Worm (Caenorhabditis elegans) whole organism, late embryonic: ENCODE results near the gene hrg-2.

ENCODE experiments used
- C08G9.2 ChIP-seq: sonication (generic microtip); optimal IDR thresholded peaks from 2 replicates; lab custom pipeline; 2016; ENCODE audit warnings: mild to moderate bottlenecking, missing genetic modification characterization, moderate library complexity, missing compliant biosample characterization
- C38D4.7 ChIP-seq: fragments of 200-800 bp; sonication (Bioruptor generic); optimal IDR thresholded peaks from 2 replicates; lab custom pipeline; 2018; ENCODE audit warnings: mild to moderate bottlenecking, missing genetic modification characterization, moderate library complexity, missing compliant biosample characterization
- F13H6.1 ChIP-seq: sonication (generic microtip); optimal IDR thresholded peaks from 2 replicates; lab custom pipeline; 2016; ENCODE audit warnings: missing genetic modification characterization, missing compliant biosample characterization
- Y22D7AL.16 ChIP-seq: sonication (generic microtip); optimal IDR thresholded peaks from 2 replicates; lab custom pipeline; 2016; ENCODE audit warnings: missing genetic modification characterization, missing compliant biosample characterization
- ahr-1 ChIP-seq: sonication (generic microtip); optimal IDR thresholded peaks from 2 replicates; lab custom pipeline; 2016; ENCODE audit warnings: missing genetic modification characterization, missing compliant biosample characterization
- ama-1 ChIP-seq: fragments of 150-350 bp; optimal IDR thresholded peaks from 2 replicates; lab custom pipeline; 2014
- ceh-14 ChIP-seq: sonication (generic microtip); optimal IDR thresholded peaks from 2 replicates; lab custom pipeline; 2016; ENCODE audit warnings: missing genotype, missing genetic modification characterization, missing compliant biosample characterization
- ceh-19 ChIP-seq: fragments of 200-800 bp; sonication (Bioruptor generic); optimal IDR thresholded peaks from 2 replicates; lab custom pipeline; 2018; ENCODE audit warnings: mild to moderate bottlenecking, missing genetic modification characterization, missing compliant biosample characterization
- ceh-34 ChIP-seq: sonication (generic microtip); optimal IDR thresholded peaks from 2 replicates; lab custom pipeline; 2016; ENCODE audit warnings: mild to moderate bottlenecking, missing genetic modification characterization, missing compliant biosample characterization
- ceh-45 ChIP-seq: fragments of 200-800 bp; sonication (Bioruptor generic); IDR thresholded peaks from 2 replicates; pipeline ENCODE4 v1.3.6; 2022; ENCODE audit warnings: missing genetic modification reagents, missing genetic modification characterization, missing compliant biosample characterization
- ceh-48 ChIP-seq: sonication (generic microtip); optimal IDR thresholded peaks from 2 replicates; lab custom pipeline; 2016; ENCODE audit warnings: missing genetic modification characterization, inconsistent platforms, missing compliant biosample characterization
- che-1 ChIP-seq: sonication (generic microtip); optimal IDR thresholded peaks from 2 replicates; lab custom pipeline; 2016; ENCODE audit warnings: mild to moderate bottlenecking, missing genetic modification characterization, missing compliant biosample characterization
- dmd-4 ChIP-seq: sonication (generic microtip); optimal IDR thresholded peaks from 2 replicates; lab custom pipeline; 2016; ENCODE audit warnings: borderline replicate concordance, missing genetic modification characterization, missing compliant biosample characterization
- elt-2 ChIP-seq: sonication (generic microtip); optimal IDR thresholded peaks from 2 replicates; lab custom pipeline; 2016; ENCODE audit warnings: missing genetic modification reagents, missing genetic modification characterization, missing compliant biosample characterization
- eyg-1 ChIP-seq: sonication (generic microtip); optimal IDR thresholded peaks from 2 replicates; lab custom pipeline; 2016; ENCODE audit warnings: missing genotype, missing genetic modification characterization, missing compliant biosample characterization
- fkh-6 ChIP-seq: sonication (generic microtip); optimal IDR thresholded peaks from 2 replicates; lab custom pipeline; 2016; ENCODE audit warnings: missing genetic modification characterization, missing compliant biosample characterization
- gmeb-2 ChIP-seq: sonication (generic microtip); optimal IDR thresholded peaks from 2 replicates; lab custom pipeline; 2016; ENCODE audit warnings: missing genetic modification characterization, inconsistent platforms, missing compliant biosample characterization
- hlh-15 ChIP-seq: sonication (generic microtip); optimal IDR thresholded peaks from 2 replicates; lab custom pipeline; 2016; ENCODE audit warnings: missing genetic modification characterization, missing compliant biosample characterization
- hlh-8 ChIP-seq: sonication (generic microtip); optimal IDR thresholded peaks from 2 replicates; lab custom pipeline; 2016; ENCODE audit warnings: missing genotype, missing genetic modification characterization, missing compliant biosample characterization
- madf-2 ChIP-seq: sonication (generic microtip); optimal IDR thresholded peaks from 2 replicates; lab custom pipeline; 2017; ENCODE audit warnings: missing genetic modification characterization, missing compliant biosample characterization
- nhr-11 ChIP-seq: fragments of 150-350 bp; optimal IDR thresholded peaks from 2 replicates; lab custom pipeline; 2014; ENCODE audit warnings: missing biosample characterization, missing genetic modification characterization
- npax-4 ChIP-seq: sonication (generic microtip); optimal IDR thresholded peaks from 2 replicates; lab custom pipeline; 2016; ENCODE audit warnings: missing genetic modification characterization, missing compliant biosample characterization
- odd-2 ChIP-seq: sonication (generic microtip); optimal IDR thresholded peaks from 2 replicates; lab custom pipeline; 2017; ENCODE audit warnings: antibody characterized with exemption, mild to moderate bottlenecking, missing genetic modification characterization, missing compliant biosample characterization
- pat-9 ChIP-seq: fragments of 200-800 bp; sonication (Bioruptor generic); optimal IDR thresholded peaks from 2 replicates; lab custom pipeline; 2018; ENCODE audit warnings: mild to moderate bottlenecking, missing genetic modification characterization, moderate library complexity, missing compliant biosample characterization
- pha-4 ChIP-seq: fragments of 150-350 bp; optimal IDR thresholded peaks from 2 replicates; lab custom pipeline; 2018; ENCODE audit warnings: missing biosample characterization, missing genetic modification reagents, missing genetic modification characterization
- pqm-1 ChIP-seq: sonication (generic microtip); optimal IDR thresholded peaks from 2 replicates; lab custom pipeline; 2016; ENCODE audit warnings: missing genetic modification characterization, missing compliant biosample characterization
- pros-1 ChIP-seq: fragments of 150-350 bp; optimal IDR thresholded peaks from 2 replicates; lab custom pipeline; 2014; ENCODE audit warnings: missing biosample characterization, missing genetic modification reagents, missing genetic modification characterization
- ref-2 ChIP-seq: sonication (generic microtip); optimal IDR thresholded peaks from 2 replicates; lab custom pipeline; 2016; ENCODE audit warnings: missing genetic modification characterization, missing compliant biosample characterization
- rnt-1 ChIP-seq: sonication (generic microtip); optimal IDR thresholded peaks from 2 replicates; lab custom pipeline; 2016; ENCODE audit warnings: missing genetic modification characterization, missing compliant biosample characterization
- sox-2 ChIP-seq: fragments of 200-800 bp; sonication (Bioruptor generic); IDR thresholded peaks from 2 replicates; pipeline ENCODE4 v1.3.6; 2022; ENCODE audit warnings: missing genetic modification reagents, missing genetic modification characterization, missing compliant biosample characterization
- syd-9 ChIP-seq: sonication (generic microtip); optimal IDR thresholded peaks from 2 replicates; lab custom pipeline; 2016; ENCODE audit warnings: mild to moderate bottlenecking, missing genetic modification characterization, moderate library complexity, missing compliant biosample characterization
- tbx-2 ChIP-seq: sonication (generic microtip); optimal IDR thresholded peaks from 2 replicates; lab custom pipeline; 2016; ENCODE audit warnings: missing genetic modification characterization, missing compliant biosample characterization
- tbx-7 ChIP-seq: sonication (generic microtip); optimal IDR thresholded peaks from 2 replicates; lab custom pipeline; 2016; ENCODE audit warnings: missing genotype, missing genetic modification characterization, missing compliant biosample characterization
- unc-86 ChIP-seq: sonication (generic microtip); optimal IDR thresholded peaks from 2 replicates; lab custom pipeline; 2016; ENCODE audit warnings: missing genetic modification characterization, missing compliant biosample characterization
- ztf-16 ChIP-seq: sonication (generic microtip); optimal IDR thresholded peaks from 2 replicates; lab custom pipeline; 2017; ENCODE audit warnings: missing genetic modification characterization, missing compliant biosample characterization

The hrg-2 gene

DNA sequence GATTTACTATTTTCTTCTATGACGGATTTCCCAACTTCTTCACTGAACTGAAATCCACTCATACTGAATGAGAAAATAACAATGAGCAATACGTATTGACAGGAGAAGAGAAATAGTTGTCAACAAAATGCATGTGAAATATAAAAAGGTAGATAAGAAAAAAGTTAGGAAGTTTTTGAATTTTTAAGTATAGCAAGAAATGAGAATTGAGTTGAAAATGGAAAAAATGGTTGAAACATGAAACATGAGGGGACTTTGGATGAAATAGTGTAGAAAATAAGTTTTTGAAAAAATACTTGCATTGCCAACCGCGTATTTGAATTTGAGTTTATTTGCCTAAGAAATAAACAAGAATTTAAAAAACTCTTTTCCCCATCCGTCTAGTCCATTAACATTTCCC lies 36.6 kb upstream of the hrg-2 start, which contains the start of the genes pals-38 and C54D10.9:
pals-38 (minus strand) TSS at position 101 of the 400 bp plus-strand sequence.
C54D10.9 (plus strand) TSS at position 259 of the 400 bp plus-strand sequence.
- TF ChIP-seq unc-86 (tag; lab: Kevin White, UChicago) (no peak), odd-2 (tag; lab: Kevin White, UChicago) (no peak), tbx-2 (tag; lab: Kevin White, UChicago) (no peak), pros-1 (no peak), dmd-4 (tag; lab: Kevin White, UChicago) (no peak), rnt-1 (no peak), ceh-34 (tag; lab: Kevin White, UChicago) (no peak), gmeb-2 (tag; lab: Kevin White, UChicago) (no peak), Y22D7AL.16 (tag; lab: Kevin White, UChicago) (no peak), pha-4 (tag; lab: Kevin White, UChicago) (no peak), sox-2 (GFP tag; lab: Robert Waterston, UW) (no peak)

DNA sequence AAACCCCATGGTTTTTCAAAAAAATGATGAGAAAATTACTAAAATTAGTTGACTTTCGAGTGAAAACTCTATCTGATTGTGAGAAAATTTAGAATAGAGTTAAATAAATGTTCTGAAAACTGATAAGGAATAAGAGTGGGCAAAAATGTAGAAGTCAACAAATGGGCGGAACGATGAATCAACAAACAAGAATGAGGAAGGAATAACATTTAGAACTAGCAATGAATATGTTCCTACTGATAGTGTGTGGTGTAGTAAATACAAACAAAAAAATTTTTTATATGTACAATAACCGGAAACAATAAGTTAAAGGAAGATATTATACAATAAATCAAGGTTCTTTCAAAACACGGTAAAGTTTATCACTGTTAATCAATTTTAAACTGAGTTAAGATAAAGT lies 33.4 kb upstream of the hrg-2 start, which contains the start of gene pals-39:
pals-39 (minus strand) TSS at position 101 of the 400 bp plus-strand sequence.
- TF ChIP-seq syd-9 (tag; lab: Kevin White, UChicago) (no peak), sox-2 (GFP tag; lab: Robert Waterston, UW) (no peak), nhr-11 (tag; lab: Kevin White, UChicago) (no peak), pat-9 (tag; lab: Kevin White, UChicago) (no peak), ceh-19 (GFP tag; lab: Kevin White, UChicago) (no peak), elt-2 (tag; lab: Kevin White, UChicago) (no peak), F13H6.1 (tag; lab: Kevin White, UChicago) (no peak), hlh-8 (tag; lab: Kevin White, UChicago) (no peak), che-1 (tag; lab: Kevin White, UChicago) (no peak)

DNA sequence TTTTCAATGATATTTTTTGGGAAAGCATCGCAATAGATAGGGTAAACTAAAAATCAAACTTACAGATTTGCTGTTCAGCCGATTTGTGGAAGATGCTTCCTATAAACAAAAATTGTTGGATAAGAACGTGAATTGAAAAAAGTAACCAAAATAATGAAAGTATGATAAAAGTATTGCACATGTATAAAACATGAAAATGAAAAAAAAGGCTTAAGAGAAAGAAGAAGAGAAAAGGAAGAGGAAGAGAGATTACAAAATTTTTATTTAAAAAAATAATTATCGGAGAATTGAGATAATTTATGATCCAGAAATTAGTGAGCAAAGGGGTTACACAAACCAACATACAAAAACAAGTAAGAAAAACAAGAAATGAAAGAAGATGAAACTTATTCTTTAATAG lies 31.1 kb upstream of the hrg-2 start, which contains the start of gene pals-37:
pals-37 (minus strand) TSS at position 101 of the 400 bp plus-strand sequence.
- TF ChIP-seq madf-2 (tag; lab: Kevin White, UChicago) (no peak), tbx-7 (tag; lab: Kevin White, UChicago) (no peak), C38D4.7 (no peak), pha-4 (tag; lab: Kevin White, UChicago) (no peak), ceh-34 (tag; lab: Kevin White, UChicago) (no peak), ceh-14 (tag; lab: Kevin White, UChicago) (no peak), hlh-15 (tag; lab: Kevin White, UChicago) (no peak), npax-4 (no peak), gmeb-2 (tag; lab: Kevin White, UChicago) (no peak), ref-2 (tag; lab: Kevin White, UChicago) (no peak), pros-1 (no peak), F13H6.1 (tag; lab: Kevin White, UChicago) (no peak), odd-2 (tag; lab: Kevin White, UChicago) (no peak), ceh-48 (no peak), ahr-1 (tag; lab: Kevin White, UChicago) (no peak), elt-2 (tag; lab: Kevin White, UChicago) (no peak), fkh-6 (tag; lab: Kevin White, UChicago) (no peak), C08G9.2 (no peak)

DNA sequence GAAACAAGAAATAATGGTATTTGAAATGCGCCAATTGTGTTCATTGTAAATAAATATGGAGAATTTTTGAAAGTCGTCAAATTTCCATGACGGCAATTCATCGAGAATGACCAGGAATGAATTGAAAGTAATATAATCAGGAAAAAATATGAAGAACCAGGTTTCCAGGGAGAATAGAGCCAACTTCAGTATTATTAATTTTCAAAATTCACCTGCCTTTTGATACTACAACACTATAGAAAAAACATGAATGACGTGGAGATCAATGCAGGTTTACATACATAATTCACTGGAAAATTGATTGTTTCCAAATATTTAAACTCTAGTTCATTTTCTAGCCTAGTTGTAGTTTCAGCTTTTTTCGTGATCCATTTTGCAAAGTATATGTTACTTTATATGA lies 23.4 kb upstream of the hrg-2 start, which contains the start of gene srh-25:
srh-25 (minus strand) TSS at position 101 of the 400 bp plus-strand sequence.
- TF ChIP-seq pat-9 (tag; lab: Kevin White, UChicago) = no peak
- TF ChIP-seq fkh-6 (tag; lab: Kevin White, UChicago) = no peak
- no peak for TF ChIP-seq eyg-1
- TF ChIP-seq sox-2 (GFP tag; lab: Robert Waterston, UW) = no peak
- TF ChIP-seq ama-1 (lab: Kevin White, UChicago) = no peak
- TF ChIP-seq ztf-16 (tag; lab: Kevin White, UChicago) = no peak
- no peak for TF ChIP-seq pha-4 (tag; lab: Kevin White, UChicago)
- TF ChIP-seq pqm-1 (tag; lab: Kevin White, UChicago) = no peak
- TF ChIP-seq ceh-45 = no peak
- no peak for TF ChIP-seq Y22D7AL.16 (tag; lab: Kevin White, UChicago)
